Worm (Caenorhabditis elegans): ENCODE measurements around the gene sri-38.

- TF ChIP-seq nhr-77 (tag; optimal IDR thresholded peaks at IDR 0.05) (no peak), nhr-28 (tag; optimal IDR thresholded peaks at IDR 0.05) (no peak), nhr-25 (tag; optimal IDR thresholded peaks at IDR 0.05) (no peak), ama-1 (optimal IDR thresholded peaks at IDR 0.05) (no peak), R02D3.7 (tag; optimal IDR thresholded peaks at IDR 0.05) (no peak), snpc-4 (tag; optimal IDR thresholded peaks at IDR 0.05) (peak; percentile 7), unc-62 (GFP tag; optimal IDR thresholded peaks at IDR 0.05) (no peak), aly-2 (tag; optimal IDR thresholded peaks at IDR 0.05) (no peak)
Observed at ce11 chrII:2649015-2649414, 38.4 kb downstream of the sri-38 start.

Measured in whole organism, L3 larva.